Worm (Caenorhabditis elegans): ENCODE measurements around the gene clec-196.
A peak's percentile ranks its signal among the peaks of the same experiment; 100 is the strongest.

The clec-196 gene

DNA sequence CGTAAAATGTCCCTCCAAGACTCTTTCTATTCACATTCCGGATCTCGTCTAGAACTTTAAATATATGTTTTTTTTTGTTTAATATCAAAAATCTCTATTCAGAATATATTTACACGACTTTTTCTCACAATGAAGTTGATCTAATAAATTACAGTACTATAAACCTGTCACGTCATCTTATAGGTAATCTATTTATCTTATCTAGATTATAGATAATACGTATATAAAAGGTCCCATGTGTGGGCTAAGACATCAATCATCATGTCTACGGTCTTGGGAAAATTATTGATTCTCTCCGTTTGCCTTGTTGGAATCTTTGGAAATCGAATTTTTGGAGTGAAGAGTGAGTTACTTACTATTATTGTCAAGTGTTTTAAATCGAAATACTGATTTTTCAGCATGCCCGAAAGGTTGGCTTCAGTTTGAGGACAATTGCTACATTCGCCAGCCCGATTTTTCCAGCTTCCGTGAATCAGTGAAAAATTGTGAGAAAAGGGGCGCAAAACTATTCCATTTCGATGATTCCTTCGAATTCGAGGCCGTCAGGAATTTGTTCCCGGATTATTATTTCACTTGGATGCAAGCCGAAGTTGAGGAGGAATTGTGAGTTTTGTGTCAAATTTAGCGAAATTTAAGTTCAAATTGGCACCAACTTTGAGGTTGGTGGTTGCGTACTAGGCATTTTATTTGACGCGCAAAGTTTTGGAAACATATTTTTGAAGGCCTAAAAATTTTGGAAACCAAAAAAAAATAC, at the start of gene clec-196:
Gene clec-196, plus strand, starts transcription at position 252 of the 754 bp plus-strand sequence.
- peak; percentile 74 for TF ChIP-seq unc-55 (GFP tag; optimal IDR thresholded peaks at IDR 0.05)
- TF ChIP-seq unc-86 (tag; optimal IDR thresholded peaks at IDR 0.05) = no peak

DNA sequence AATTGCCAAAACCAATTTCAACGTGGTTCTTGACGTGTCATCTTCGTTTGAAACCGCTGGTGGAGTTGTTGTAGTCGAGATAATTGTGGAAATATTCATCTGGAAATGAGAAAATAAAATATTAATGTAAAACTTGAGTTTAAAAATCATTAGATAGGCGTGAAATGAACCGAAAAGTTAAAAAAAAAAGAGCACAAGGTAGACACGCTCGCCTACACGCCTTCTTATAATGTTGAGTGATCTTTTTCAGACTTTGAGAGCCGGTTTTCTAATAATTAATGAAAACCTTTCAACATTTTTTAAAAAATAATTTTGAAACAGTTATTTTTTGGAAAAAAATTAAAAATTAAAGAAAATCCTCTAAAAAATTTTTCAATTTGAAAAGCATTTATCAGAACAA, 45.8 kb upstream of the clec-196 start, which contains the start of gene npr-32:
Gene npr-32, minus strand, starts transcription at position 101 of the 400 bp plus-strand sequence.
- TF ChIP-seq ref-2 (tag; optimal IDR thresholded peaks at IDR 0.05) = no peak
- TF ChIP-seq hlh-13 (GFP tag; optimal IDR thresholded peaks at IDR 0.05) = no peak
- TF ChIP-seq Y22D7AL.16 (tag; optimal IDR thresholded peaks at IDR 0.05) = no peak
- no peak for TF ChIP-seq hlh-8 (tag; optimal IDR thresholded peaks at IDR 0.05)
- no peak for TF ChIP-seq sox-4 (tag; optimal IDR thresholded peaks at IDR 0.05)
- TF ChIP-seq pax-1 (tag; optimal IDR thresholded peaks at IDR 0.05) = no peak
- TF ChIP-seq F13H6.1 (tag; optimal IDR thresholded peaks at IDR 0.05) = no peak
- TF ChIP-seq zip-5 (tag; optimal IDR thresholded peaks at IDR 0.05) = no peak
- no peak for TF ChIP-seq tbx-7 (tag; optimal IDR thresholded peaks at IDR 0.05)
- no peak for TF ChIP-seq mec-3 (tag; optimal IDR thresholded peaks at IDR 0.05; ENCODE audit: borderline replicate concordance)
- TF ChIP-seq fax-1 (tag; optimal IDR thresholded peaks at IDR 0.05) = no peak
- TF ChIP-seq ceh-9 (tag; optimal IDR thresholded peaks at IDR 0.05) = no peak
- TF ChIP-seq eyg-1 (tag; optimal IDR thresholded peaks at IDR 0.05) = no peak
- no peak for TF ChIP-seq ama-1 (optimal IDR thresholded peaks at IDR 0.05)
- no peak for TF ChIP-seq dve-1 (tag; optimal IDR thresholded peaks at IDR 0.05)

DNA sequence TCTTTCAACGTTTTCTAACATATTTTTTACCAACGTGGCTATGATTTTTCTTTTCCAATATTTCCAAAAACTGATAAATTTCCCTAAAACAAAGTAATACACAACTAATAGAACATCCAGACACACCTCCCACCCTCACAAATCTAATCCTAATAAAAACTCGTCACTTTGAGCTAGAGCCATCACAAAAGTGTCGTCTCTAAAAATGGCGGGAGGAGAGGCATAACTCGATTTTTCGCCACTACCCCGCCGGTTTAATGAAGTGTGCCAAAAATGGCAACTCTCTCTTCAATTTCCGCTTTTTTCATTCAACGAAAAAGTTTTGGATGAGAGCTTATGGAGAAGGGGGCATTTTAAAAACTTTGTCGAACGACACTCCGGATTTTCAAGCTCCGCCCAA, 43.9 kb upstream of the clec-196 start:
- TF ChIP-seq rnt-1 (tag; optimal IDR thresholded peaks at IDR 0.05) = no peak
- TF ChIP-seq unc-42 (tag; optimal IDR thresholded peaks at IDR 0.05) = peak; percentile 58
- TF ChIP-seq pax-1 (tag; optimal IDR thresholded peaks at IDR 0.05) = no peak

DNA sequence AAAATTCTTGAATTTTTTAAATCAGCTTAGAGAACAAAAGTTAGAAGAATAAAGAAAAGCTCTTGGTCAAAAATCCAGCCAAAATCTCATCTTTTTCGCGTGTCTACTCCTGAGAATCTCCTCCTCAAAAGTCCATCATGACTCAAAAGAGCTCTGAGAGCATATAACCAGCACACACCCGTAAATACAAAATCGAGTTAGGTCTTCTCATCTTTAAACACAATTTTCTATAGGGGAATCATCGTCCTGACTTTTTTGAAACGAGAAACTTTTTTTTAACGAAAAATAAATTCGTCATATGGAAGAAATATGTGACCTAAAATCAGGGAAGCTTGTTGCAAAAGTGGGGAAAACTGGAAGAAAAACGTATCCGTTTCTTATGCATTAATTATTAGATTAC, 43.3 kb upstream of the clec-196 start:
- TF ChIP-seq unc-42 (tag; optimal IDR thresholded peaks at IDR 0.05) (peak; percentile 94), K09A11.1 (tag; optimal IDR thresholded peaks at IDR 0.05; ENCODE audit: insufficient read depth) (no peak)

DNA sequence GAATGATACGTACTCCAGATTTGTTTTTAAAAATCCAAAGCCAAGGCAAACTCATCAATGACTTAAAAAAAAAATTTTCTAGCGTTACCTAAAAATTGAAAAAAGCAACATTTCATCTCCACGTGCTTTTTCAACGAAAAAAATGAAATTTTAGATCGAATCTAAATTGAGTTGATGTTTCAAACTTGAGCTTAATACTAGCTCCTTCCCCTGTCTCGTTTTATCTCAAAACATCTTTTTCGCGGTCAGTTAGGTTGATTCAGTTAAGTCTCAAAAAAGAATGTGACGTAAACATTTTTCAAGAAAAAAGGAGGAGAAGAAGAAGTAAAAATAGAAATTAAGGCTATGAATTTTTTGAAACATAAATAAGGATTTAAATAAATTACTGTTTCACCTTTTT, 39.7 kb upstream of the clec-196 start:
- no peak for TF ChIP-seq unc-55 (GFP tag; optimal IDR thresholded peaks at IDR 0.05)
- TF ChIP-seq unc-42 (tag; optimal IDR thresholded peaks at IDR 0.05) = peak; percentile 34

DNA sequence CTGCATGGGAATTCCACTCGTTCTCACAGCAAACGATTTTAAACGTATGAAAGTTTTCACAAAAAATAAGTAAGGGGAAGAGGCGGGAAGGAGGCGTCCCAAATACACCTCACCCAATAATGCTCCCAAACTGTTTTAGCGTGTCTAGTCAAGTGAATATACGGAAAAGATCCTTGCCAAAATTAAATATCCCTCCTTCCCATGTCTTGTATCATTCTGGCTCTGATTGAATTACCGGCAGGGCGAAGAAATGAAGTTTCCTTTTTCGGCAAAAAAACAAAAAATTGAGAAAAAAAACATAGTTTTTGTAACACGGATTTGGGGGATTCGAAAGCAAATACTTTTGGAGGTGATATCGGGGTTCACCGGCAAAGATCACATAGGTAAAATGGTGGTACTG, 37.8 kb upstream of the clec-196 start:
- TF ChIP-seq unc-42 (tag; optimal IDR thresholded peaks at IDR 0.05) = peak; percentile 71
- TF ChIP-seq sox-4 (tag; optimal IDR thresholded peaks at IDR 0.05) = no peak
- no peak for TF ChIP-seq mec-3 (tag; optimal IDR thresholded peaks at IDR 0.05; ENCODE audit: borderline replicate concordance)
- no peak for TF ChIP-seq unc-55 (GFP tag; optimal IDR thresholded peaks at IDR 0.05)

DNA sequence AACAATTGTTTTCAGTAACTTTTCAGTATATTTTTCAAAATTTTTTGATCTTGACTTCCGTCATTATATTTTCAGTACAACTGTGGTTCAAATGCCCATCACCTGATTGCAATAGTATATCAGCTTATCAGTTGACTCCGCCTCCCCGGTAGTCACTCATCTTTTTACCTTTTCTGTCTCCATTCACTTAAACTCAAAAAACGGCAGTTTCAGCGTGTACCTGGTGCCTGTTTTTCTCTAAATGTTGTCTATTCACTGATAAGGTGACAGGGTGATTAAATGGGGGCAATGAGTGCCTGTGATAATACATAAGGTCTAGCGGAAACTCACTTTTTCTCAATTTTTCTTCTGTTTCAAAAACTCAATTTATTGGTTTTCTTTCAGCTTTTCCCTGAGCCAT, 31.6 kb upstream of the clec-196 start, which contains the start of gene ZK550.2:
Gene ZK550.2, plus strand, starts transcription at position 385 of the 400 bp plus-strand sequence.
- TF ChIP-seq ceh-31 (tag; optimal IDR thresholded peaks at IDR 0.05) = no peak
- peak; percentile 85 for TF ChIP-seq elt-2 (tag; optimal IDR thresholded peaks at IDR 0.05)
- peak; percentile 54 for TF ChIP-seq pqm-1 (tag; optimal IDR thresholded peaks at IDR 0.05)

DNA sequence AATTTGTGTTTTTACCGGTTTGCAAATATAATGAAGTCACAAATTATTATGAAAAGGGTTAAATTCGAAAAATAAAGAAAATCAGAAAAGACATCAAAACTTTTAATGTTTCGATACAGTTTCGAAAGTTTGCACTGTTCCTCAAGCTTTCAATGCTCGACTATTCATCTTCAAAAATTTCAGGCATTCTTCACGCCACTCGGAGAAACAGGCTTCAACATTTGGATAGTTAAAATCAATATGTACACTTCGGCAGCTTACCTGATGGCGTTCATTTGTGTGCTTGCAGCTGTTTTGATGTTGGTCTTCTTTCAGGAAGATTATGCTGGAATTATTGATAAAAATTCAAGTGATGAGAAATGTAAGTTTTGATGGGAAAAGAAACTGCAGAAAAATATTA, 29.6 kb upstream of the clec-196 start:
- TF ChIP-seq nhr-232 (tag; optimal IDR thresholded peaks at IDR 0.05) = no peak
- no peak for TF ChIP-seq C08G9.2 (tag; optimal IDR thresholded peaks at IDR 0.05)
- no peak for TF ChIP-seq ceh-34 (tag; optimal IDR thresholded peaks at IDR 0.05)
- no peak for TF ChIP-seq pros-1 (tag; optimal IDR thresholded peaks at IDR 0.05)
- TF ChIP-seq tbx-2 (tag; optimal IDR thresholded peaks at IDR 0.05) = no peak
- no peak for TF ChIP-seq ahr-1 (tag; optimal IDR thresholded peaks at IDR 0.05)
- no peak for TF ChIP-seq F13H6.1 (tag; optimal IDR thresholded peaks at IDR 0.05)
